Worm (Caenorhabditis elegans): ENCODE measurements around the gene T27C5.10.

ce11 chrV:17379932-17380331 is 50.0 kb downstream of the T27C5.10 start, which contains the start of gene Y20C6A.4:
- no peak for TF ChIP-seq ceh-58 (GFP tag; IDR thresholded peaks at IDR 0.05)
- no peak for TF ChIP-seq F57A8.1 (GFP tag; optimal IDR thresholded peaks at IDR 0.05)

Data from whole organism, young adult.